Worm (Caenorhabditis elegans) whole organism, L4 larva: ENCODE measurements around the gene B0393.7.
A peak's percentile ranks its signal among the peaks of the same experiment; 100 is the strongest.

ENCODE experiments used
- D1046.2 ChIP-seq: fragments of 200-800 bp; sonication (Bioruptor generic); IDR thresholded peaks from 2 replicates; pipeline ENCODE4 v1.3.6; 2022; ENCODE audit warnings: missing genetic modification characterization, missing compliant biosample characterization
- F37D6.2 ChIP-seq: sonication (generic microtip); optimal IDR thresholded peaks from 2 replicates; lab custom pipeline; 2016; ENCODE audit warnings: mild to moderate bottlenecking, missing genetic modification characterization, missing compliant biosample characterization
- F49E8.2 ChIP-seq: sonication (generic microtip); optimal IDR thresholded peaks from 2 replicates; lab custom pipeline; 2016; ENCODE audit warnings: missing compliant biosample characterization, mild to moderate bottlenecking, missing genetic modification characterization, borderline replicate concordance
- Y5F2A.4 ChIP-seq: fragments of 200-800 bp; sonication (Bioruptor generic); optimal IDR thresholded peaks from 2 replicates; lab custom pipeline; 2018; ENCODE audit warnings: mild to moderate bottlenecking, missing genetic modification characterization, missing compliant biosample characterization
- Y75B8A.6 ChIP-seq: fragments of 200-800 bp; sonication (Bioruptor generic); IDR thresholded peaks from 2 replicates; pipeline ENCODE4 v1.3.6; 2022; ENCODE audit warnings: missing genetic modification reagents, missing genetic modification characterization, missing compliant biosample characterization
- aha-1 ChIP-seq: fragments of 150-350 bp; peaks from one replicate; lab custom pipeline; 2014; ENCODE audit warnings: missing biosample characterization, missing genetic modification characterization
- aly-2 ChIP-seq: sonication (generic microtip); optimal IDR thresholded peaks from 2 replicates; lab custom pipeline; 2018; ENCODE audit warnings: missing biosample characterization, missing genetic modification characterization
- arid-1 ChIP-seq: fragments of 200-800 bp; sonication (Bioruptor generic); conservative IDR thresholded peaks from 2 replicates; pipeline ENCODE4 v1.3.6; 2022; ENCODE audit warnings: missing genetic modification reagents, missing genetic modification characterization, missing compliant biosample characterization
- attf-4 ChIP-seq: sonication (generic microtip); optimal IDR thresholded peaks from 3 replicates; lab custom pipeline; 2017; ENCODE audit warnings: missing biosample characterization, missing genetic modification characterization
- ceh-82 ChIP-seq: sonication (generic microtip); optimal IDR thresholded peaks from 2 replicates; lab custom pipeline; 2017; ENCODE audit warnings: missing biosample characterization, missing genetic modification characterization
- daf-16 ChIP-seq, 3 experiments: sonication (generic microtip); optimal IDR thresholded peaks; 2 replicates each; lab custom pipeline; 2016 to 2017; ENCODE audit warnings: missing genetic modification characterization in 3 of 3, missing genetic modification reagents in 3 of 3, mild to moderate bottlenecking in 2 of 3, missing compliant biosample characterization in 2 of 3, missing biosample characterization in 1 of 3, moderate library complexity in 1 of 3
- dmd-8 ChIP-seq: fragments of 200-800 bp; sonication (Bioruptor generic); IDR thresholded peaks from 2 replicates; pipeline ENCODE4 v1.3.6; 2022; ENCODE audit warnings: missing genetic modification characterization, missing compliant biosample characterization
- dmd-9 ChIP-seq: fragments of 200-800 bp; sonication (Bioruptor generic); IDR thresholded peaks from 2 replicates; pipeline ENCODE4 v1.3.6; 2022; ENCODE audit warnings: missing genetic modification reagents, missing genetic modification characterization, missing compliant biosample characterization
- dve-1 ChIP-seq: sonication (generic microtip); optimal IDR thresholded peaks from 2 replicates; lab custom pipeline; 2017; ENCODE audit warnings: antibody characterized with exemption, mild to moderate bottlenecking, missing genetic modification characterization, missing compliant biosample characterization; ENCODE audit not compliant: insufficient read depth
- egl-27 ChIP-seq: sonication (generic microtip); optimal IDR thresholded peaks from 3 replicates; lab custom pipeline; 2017; ENCODE audit warnings: missing biosample characterization, missing genetic modification reagents, missing genetic modification characterization
- gei-8 ChIP-seq: fragments of 200-800 bp; sonication (Bioruptor generic); optimal IDR thresholded peaks from 2 replicates; lab custom pipeline; 2018; ENCODE audit warnings: mild to moderate bottlenecking, missing genetic modification characterization, missing compliant biosample characterization
- hif-1 ChIP-seq, 2 experiments: sonication (generic microtip); optimal IDR thresholded peaks; 2 replicates each; lab custom pipeline; 2016 to 2017; ENCODE audit warnings: missing compliant biosample characterization in 2 of 2, missing genetic modification characterization in 2 of 2, missing genetic modification reagents in 2 of 2, missing genotype in 2 of 2, mild to moderate bottlenecking in 1 of 2
- hlh-11 ChIP-seq: fragments of 200-800 bp; sonication (Bioruptor generic); optimal IDR thresholded peaks from 2 replicates; lab custom pipeline; 2018; ENCODE audit warnings: mild to moderate bottlenecking, missing genetic modification characterization, missing compliant biosample characterization
- lin-29 ChIP-seq: fragments of 200-800 bp; sonication (Bioruptor generic); IDR thresholded peaks from 2 replicates; pipeline ENCODE4 v1.3.6; 2022; ENCODE audit warnings: missing genetic modification reagents, missing genetic modification characterization, missing compliant biosample characterization
- lin-38 ChIP-seq: fragments of 200-800 bp; sonication (Bioruptor generic); IDR thresholded peaks from 2 replicates; pipeline ENCODE4 v1.3.6; 2022; ENCODE audit warnings: missing genetic modification reagents, missing genetic modification characterization, missing compliant biosample characterization
- madf-5 ChIP-seq, 2 experiments: fragments of 200-800 bp; sonication (Bioruptor generic); IDR thresholded peaks; 2 replicates each; pipeline ENCODE4 v1.3.6; 2022; ENCODE audit warnings: missing compliant biosample characterization in 2 of 2, missing genetic modification characterization in 2 of 2
- mdl-1 ChIP-seq, 2 experiments: fragments of 150-350 bp in 1 of 2; sonication (generic microtip) in 1 of 2; optimal IDR thresholded peaks; 2 replicates each; lab custom pipeline; 2014 to 2017; ENCODE audit warnings: missing biosample characterization in 2 of 2, missing genetic modification characterization in 2 of 2
- mes-2 ChIP-seq: sonication (generic microtip); optimal IDR thresholded peaks from 2 replicates; lab custom pipeline; 2016; ENCODE audit warnings: missing genotype, mild to moderate bottlenecking, missing genetic modification characterization, missing compliant biosample characterization; ENCODE audit not compliant: poor library complexity, severe bottlenecking
- mxl-2 ChIP-seq: fragments of 200-800 bp; sonication (Bioruptor generic); conservative IDR thresholded peaks from 2 replicates; pipeline ENCODE4 v1.3.6; 2022; ENCODE audit warnings: missing genetic modification reagents, missing genetic modification characterization, missing compliant biosample characterization
- mxl-3 ChIP-seq: fragments of 200-800 bp; sonication (Bioruptor generic); optimal IDR thresholded peaks from 2 replicates; lab custom pipeline; 2018; ENCODE audit warnings: mild to moderate bottlenecking, missing genetic modification characterization, missing compliant biosample characterization
- nhr-102 ChIP-seq: sonication (generic microtip); optimal IDR thresholded peaks from 2 replicates; lab custom pipeline; 2016; ENCODE audit warnings: mild to moderate bottlenecking, missing genetic modification characterization, moderate library complexity, missing compliant biosample characterization
- nhr-237 ChIP-seq: sonication (generic microtip); optimal IDR thresholded peaks from 2 replicates; lab custom pipeline; 2017; ENCODE audit warnings: missing biosample characterization, missing genetic modification characterization
- nhr-28 ChIP-seq: fragments of 150-350 bp; optimal IDR thresholded peaks from 2 replicates; lab custom pipeline; 2014; ENCODE audit warnings: missing biosample characterization, missing genetic modification characterization
- nhr-76 ChIP-seq: fragments of 150-350 bp; optimal IDR thresholded peaks from 2 replicates; lab custom pipeline; 2014; ENCODE audit warnings: missing biosample characterization, missing genetic modification characterization
- pqm-1 ChIP-seq: sonication (generic microtip); optimal IDR thresholded peaks from 2 replicates; lab custom pipeline; 2017; ENCODE audit warnings: missing biosample characterization, missing genetic modification characterization
- rbr-2 ChIP-seq: sonication (generic microtip); optimal IDR thresholded peaks from 2 replicates; lab custom pipeline; 2016; ENCODE audit warnings: missing genotype, missing genetic modification characterization, missing compliant biosample characterization
- saeg-2 ChIP-seq: fragments of 200-800 bp; sonication (Bioruptor generic); IDR thresholded peaks from 2 replicates; pipeline ENCODE4 v1.3.6; 2022; ENCODE audit warnings: missing genetic modification reagents, missing genetic modification characterization, missing compliant biosample characterization
- sdz-12 ChIP-seq: fragments of 200-800 bp; sonication (Bioruptor generic); optimal IDR thresholded peaks from 2 replicates; lab custom pipeline; 2018; ENCODE audit warnings: mild to moderate bottlenecking, missing genetic modification characterization, missing compliant biosample characterization
- set-16 ChIP-seq: fragments of 200-800 bp; sonication (Bioruptor generic); IDR thresholded peaks from 2 replicates; pipeline ENCODE4 v1.3.6; 2022; ENCODE audit warnings: missing genetic modification reagents, missing genetic modification characterization, missing compliant biosample characterization
- snpc-4 ChIP-seq: fragments of 150-350 bp; optimal IDR thresholded peaks from 2 replicates; lab custom pipeline; 2014; ENCODE audit warnings: missing biosample characterization, missing genetic modification characterization
- unc-130 ChIP-seq: sonication (generic microtip); optimal IDR thresholded peaks from 2 replicates; lab custom pipeline; 2016; ENCODE audit warnings: missing genetic modification reagents, missing genetic modification characterization, missing compliant biosample characterization
- unc-62 ChIP-seq, 3 experiments: fragments of 150-350 bp in 1 of 3; sonication (generic microtip); optimal IDR thresholded peaks in 2 of 3; peaks in 1 of 3; 1 replicate in 1 of 3; 2 replicates in 2 of 3; lab custom pipeline; 2014 to 2017; ENCODE audit warnings: missing biosample characterization in 3 of 3, missing genetic modification characterization in 3 of 3, missing genetic modification reagents in 3 of 3, missing genotype in 1 of 3
- zip-11 ChIP-seq: fragments of 200-800 bp; sonication (Bioruptor generic); IDR thresholded peaks from 2 replicates; pipeline ENCODE4 v1.3.6; 2022; ENCODE audit warnings: missing genetic modification characterization, missing compliant biosample characterization

B0393.7 gene

DNA sequence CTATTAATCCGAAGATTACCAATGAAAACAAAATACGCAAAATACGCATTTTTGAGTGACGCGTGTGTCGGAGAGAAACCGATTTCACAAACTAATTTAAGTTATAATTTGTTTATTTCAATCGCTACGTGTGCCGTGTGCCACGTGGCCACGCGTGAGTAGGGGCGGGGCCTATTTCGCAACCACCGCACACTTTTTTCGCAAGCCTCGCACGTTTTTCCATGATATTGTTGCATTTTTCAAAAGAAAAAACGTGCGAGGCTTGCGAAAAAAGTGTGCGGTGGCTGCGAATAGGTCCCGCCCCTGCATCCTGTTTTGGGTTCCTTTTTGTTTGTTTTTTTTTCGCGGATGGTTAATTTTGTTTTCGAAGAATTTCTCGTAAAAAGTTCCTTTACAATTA is 7.2 kb upstream of the B0393.7 start, which contains the start of gene enu-3.2:
Gene enu-3.2, minus strand, starts transcription at position 105 of the 400 bp plus-strand sequence.
- peak; percentile 19; the same call in 1 of the 2 replicates for TF ChIP-seq lin-38 (GFP tag; lab: Robert Waterston, UW)
- TF ChIP-seq unc-130, result peak; percentile 23
- 0 out of 2 replicates have a peak, but pooled peaks have one; percentile 8 for TF ChIP-seq arid-1 (GFP tag; lab: Robert Waterston, UW)

DNA sequence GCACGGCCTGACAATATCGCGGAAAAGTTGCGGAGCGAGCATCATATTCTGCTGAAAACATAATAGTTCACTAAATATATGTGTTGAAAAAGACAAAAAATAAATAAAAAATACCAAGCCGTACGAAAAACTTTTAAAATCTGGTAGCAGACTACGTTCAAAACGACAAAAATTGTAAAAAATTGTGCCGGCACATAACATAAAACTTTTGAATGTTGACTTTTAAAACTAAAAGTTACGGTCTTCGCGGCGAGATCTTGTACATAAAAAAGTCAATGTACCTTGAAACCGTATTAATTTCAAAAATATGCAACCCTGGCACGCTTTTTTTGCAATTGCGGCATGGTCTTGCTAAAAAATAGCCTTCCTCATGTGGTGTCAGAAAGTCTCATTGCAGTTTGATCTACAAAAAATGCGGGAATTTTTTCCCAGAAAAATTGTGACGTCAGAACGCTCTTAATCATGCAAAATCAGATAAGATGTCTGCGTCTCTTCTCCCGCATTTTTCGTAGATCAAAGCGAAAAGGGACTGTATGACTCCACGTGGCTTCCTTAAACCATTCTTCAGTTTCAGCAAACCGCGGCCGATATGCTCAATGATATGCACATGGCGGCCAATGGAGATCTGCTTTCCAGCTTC is 4.2 kb upstream of the B0393.7 start, which contains the start of the genes gex-5 and C38D4.10:
Gene gex-5, minus strand, starts transcription at position 51 of the 640 bp plus-strand sequence.
Gene C38D4.10, plus strand, starts transcription at position 590 of the 640 bp plus-strand sequence.
- TF ChIP-seq unc-130, result peak; percentile 55

DNA sequence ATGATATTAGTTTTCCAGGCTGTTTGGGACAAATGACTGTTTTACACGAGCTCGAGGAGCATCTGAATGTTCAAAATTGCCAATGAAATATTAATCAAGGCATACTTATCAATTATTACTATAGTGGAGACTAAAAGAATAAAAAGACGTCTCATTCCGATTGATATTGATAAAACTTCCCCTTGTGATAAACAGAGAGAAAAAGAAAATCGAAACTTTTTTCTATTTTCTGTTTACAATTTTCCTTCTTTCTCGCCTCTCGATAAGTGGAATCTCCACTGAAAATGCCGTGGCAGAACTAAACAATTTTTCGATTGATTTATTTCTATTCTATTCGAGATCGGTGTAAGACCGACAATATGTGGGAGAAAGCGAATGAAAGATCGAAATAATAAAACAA is 2.0 kb upstream of the B0393.7 start, which contains the start of gene B0393.9:
Gene B0393.9, minus strand, starts transcription at position 303 of the 400 bp plus-strand sequence.
- TF ChIP-seq madf-5 (GFP tag; IDR thresholded peaks at IDR 0.05; lab: Robert Waterston, UW) (no peak), ceh-82 (tag; lab: Kevin White, UChicago) (no peak), attf-4 (tag; lab: Kevin White, UChicago) (no peak), mdl-1 (tag; optimal IDR thresholded peaks at IDR 0.05; lab: Kevin White, UChicago) (no peak), Y5F2A.4 (no peak), D1046.2 (GFP tag; lab: Robert Waterston, UW) (no peak), nhr-76 (tag; lab: Kevin White, UChicago) (no peak), mxl-2 (no peak), nhr-28 (tag; lab: Kevin White, UChicago) (peak; percentile 35), daf-16 (GFP tag; optimal IDR thresholded peaks at IDR 0.05; lab: Kevin White, UChicago) (no peak), daf-16 (tag; optimal IDR thresholded peaks at IDR 0.05; lab: Kevin White, UChicago) (peak; percentile 73), rbr-2 (no peak), mes-2 (tag; lab: Kevin White, UChicago) (no peak), aha-1 (tag; lab: Kevin White, UChicago) (no peak), pqm-1 (tag; lab: Kevin White, UChicago) (peak; percentile 12), saeg-2 (GFP tag; lab: Robert Waterston, UW) (no peak), dmd-8 (GFP tag; lab: Robert Waterston, UW) (no peak), F37D6.2 (tag; lab: Kevin White, UChicago) (no peak), hlh-11 (tag; lab: Kevin White, UChicago) (peak; percentile 30), dve-1 (peak; percentile 31)

DNA sequence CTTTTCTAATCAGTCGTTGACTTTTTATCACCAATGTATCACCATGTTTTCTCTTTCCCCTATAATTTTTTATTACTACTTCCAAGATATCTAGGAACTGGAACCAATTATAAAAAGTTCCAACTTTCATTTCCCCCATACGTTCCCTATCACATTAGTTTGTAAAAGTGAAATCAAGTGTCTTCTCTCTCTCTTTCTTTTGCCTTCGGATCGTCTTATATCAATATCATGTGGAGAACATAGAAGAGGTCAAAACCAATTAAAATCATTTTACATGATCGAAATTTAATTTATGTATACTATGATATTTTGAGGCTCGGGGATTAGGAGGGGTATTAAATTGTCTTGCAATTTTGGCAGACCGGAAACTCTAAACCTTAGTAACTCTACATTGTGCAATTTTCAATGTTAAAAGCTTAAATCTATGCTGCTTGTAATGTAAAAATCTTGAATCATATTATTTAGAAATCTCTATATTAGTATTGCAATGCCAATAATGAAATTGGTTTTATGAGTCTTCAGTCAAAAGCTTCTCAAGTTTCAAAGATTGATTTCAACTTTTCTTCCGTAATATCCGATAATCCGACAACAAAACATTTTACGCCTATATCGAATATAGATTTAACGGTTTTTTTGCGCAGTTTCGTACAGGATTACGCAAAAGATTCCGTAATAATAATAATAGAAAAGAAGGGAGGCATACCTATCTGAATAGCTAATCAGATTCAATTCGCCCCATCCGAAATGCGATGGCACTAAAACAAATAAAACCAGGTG is 9.8 kb downstream of the B0393.7 start:
- TF ChIP-seq set-16 (no peak), aha-1 (tag; lab: Kevin White, UChicago) (peak; percentile 96), Y75B8A.6 (GFP tag; lab: Robert Waterston, UW) (no peak)

DNA sequence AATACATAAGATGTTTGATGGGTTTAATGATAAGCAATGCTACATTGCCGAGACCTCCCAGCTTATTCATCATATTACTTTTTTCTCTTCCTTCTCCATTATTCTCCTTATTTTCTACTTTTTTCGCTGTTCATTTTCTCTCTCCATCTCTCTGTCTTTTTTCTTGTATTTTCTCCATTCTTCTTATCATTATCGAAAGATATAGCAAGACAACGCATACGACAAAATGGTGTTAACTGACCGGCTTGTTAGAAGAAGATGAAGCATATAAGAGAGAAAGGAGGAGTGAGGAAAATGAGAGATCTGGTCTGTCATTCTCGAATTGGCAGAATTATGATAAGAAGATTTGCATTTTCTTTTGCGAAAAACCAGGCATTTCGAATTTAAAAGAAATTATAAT is 11.1 kb downstream of the B0393.7 start:
- TF ChIP-seq F49E8.2 (tag; lab: Kevin White, UChicago), result no peak
- TF ChIP-seq unc-62 (GFP tag; optimal IDR thresholded peaks at IDR 0.05 in 1 of 2; lab: Kevin White, UChicago), result peak in 1 of 2 experiments; percentile 75
- TF ChIP-seq unc-62 (tag; optimal IDR thresholded peaks at IDR 0.05; lab: Kevin White, UChicago), result no peak
- peak; percentile 47 for TF ChIP-seq nhr-28 (tag; lab: Kevin White, UChicago)
- TF ChIP-seq mxl-3 (GFP tag; lab: Kevin White, UChicago), result peak; percentile 9

DNA sequence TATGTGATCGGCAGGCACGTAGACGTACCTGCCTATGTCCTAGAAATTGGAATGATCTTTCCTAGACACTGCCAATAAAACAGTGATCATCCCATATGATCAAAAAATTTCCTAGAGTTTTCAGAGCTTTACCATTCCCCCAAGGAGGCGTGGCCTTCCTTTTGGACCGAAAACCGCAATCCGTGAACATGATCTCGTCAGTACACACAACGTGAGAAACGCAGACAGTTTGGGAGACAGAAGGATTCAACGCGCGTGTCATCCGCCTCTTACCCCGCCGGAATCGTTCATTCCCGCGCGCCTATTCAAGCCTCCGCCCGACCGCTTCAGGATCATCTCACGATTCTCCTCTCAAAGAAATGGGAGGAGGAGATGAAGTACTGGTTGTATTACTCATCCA is 12.4 kb downstream of the B0393.7 start, which contains the start of gene B0393.5:
Gene B0393.5, plus strand, starts transcription at position 301 of the 400 bp plus-strand sequence.
- TF ChIP-seq hif-1 (tag; optimal IDR thresholded peaks at IDR 0.05; lab: Kevin White, UChicago) (no peak), nhr-237 (no peak), snpc-4 (no peak), nhr-102 (no peak), sdz-12 (GFP tag; lab: Kevin White, UChicago) (no peak), zip-11 (GFP tag; lab: Robert Waterston, UW) (no peak), gei-8 (no peak), lin-29 (no peak), aly-2 (no peak), mxl-3 (GFP tag; lab: Kevin White, UChicago) (peak; percentile 18), dmd-9 (GFP tag; lab: Robert Waterston, UW) (no peak), aha-1 (tag; lab: Kevin White, UChicago) (peak; percentile 4), egl-27 (no peak)
